Fruit fly (Drosophila melanogaster) whole organism, prepupa: ENCODE results near the gene CG10560.

Source experiments
- Blimp-1 ChIP-seq: fragments of 200-800 bp; sonication (Bioruptor generic); optimal IDR thresholded peaks from 3 replicates; lab custom pipeline; 2017; ENCODE audit warnings: missing biosample characterization, missing genetic modification characterization, mild to moderate bottlenecking, moderate library complexity, missing genetic modification reagents
- CG10669 ChIP-seq: fragments of 200-800 bp; sonication (Bioruptor generic); optimal IDR thresholded peaks from 3 replicates; lab custom pipeline; 2018; ENCODE audit warnings: missing biosample characterization, mild to moderate bottlenecking, missing genetic modification characterization, moderate library complexity
- CG11902 ChIP-seq: fragments of 200-800 bp; sonication (Bioruptor generic); optimal IDR thresholded peaks from 3 replicates; lab custom pipeline; 2016; ENCODE audit warnings: missing biosample characterization, missing genetic modification characterization
- CG15336 ChIP-seq: fragments of 200-800 bp; sonication (Bioruptor generic); IDR thresholded peaks from 2 replicates; pipeline ENCODE4 v1.3.6; 2022; ENCODE audit warnings: missing biosample characterization, missing genetic modification characterization
- CG1621 ChIP-seq: fragments of 200-800 bp; sonication (Bioruptor generic); optimal IDR thresholded peaks from 3 replicates; lab custom pipeline; 2018; ENCODE audit warnings: missing biosample characterization, mild to moderate bottlenecking, missing genetic modification characterization
- CG16779 ChIP-seq: fragments of 200-800 bp; sonication (Bioruptor generic); optimal IDR thresholded peaks from 3 replicates; lab custom pipeline; 2017; ENCODE audit warnings: missing biosample characterization, mild to moderate bottlenecking, missing genetic modification characterization
- CG31627 ChIP-seq: fragments of 200-800 bp; sonication (Bioruptor generic); optimal IDR thresholded peaks from 3 replicates; lab custom pipeline; 2016; ENCODE audit warnings: missing biosample characterization, missing genetic modification characterization
- CG32006 ChIP-seq: fragments of 200-800 bp; sonication (Bioruptor generic); optimal IDR thresholded peaks from 3 replicates; lab custom pipeline; 2017; ENCODE audit warnings: missing biosample characterization, mild to moderate bottlenecking, missing genetic modification characterization
- CG34406 ChIP-seq: fragments of 200-800 bp; sonication (Bioruptor generic); optimal IDR thresholded peaks from 3 replicates; lab custom pipeline; 2016; ENCODE audit warnings: missing biosample characterization, missing genetic modification characterization
- CG3919 ChIP-seq: fragments of 200-800 bp; sonication (Bioruptor generic); optimal IDR thresholded peaks from 3 replicates; lab custom pipeline; 2016; ENCODE audit warnings: missing biosample characterization, missing genetic modification characterization
- CG4318 ChIP-seq: fragments of 200-800 bp; sonication (Bioruptor generic); optimal IDR thresholded peaks from 3 replicates; lab custom pipeline; 2017; ENCODE audit warnings: missing biosample characterization, mild to moderate bottlenecking, missing genetic modification characterization
- CG6163 ChIP-seq: fragments of 200-800 bp; sonication (Bioruptor generic); IDR thresholded peaks from 3 replicates; pipeline ENCODE4 v1.3.6; 2022; ENCODE audit warnings: missing biosample characterization, missing genetic modification characterization
- CG6792 ChIP-seq: fragments of 200-800 bp; sonication (Bioruptor generic); optimal IDR thresholded peaks from 3 replicates; lab custom pipeline; 2016; ENCODE audit warnings: missing biosample characterization, missing genetic modification characterization
- CG6808 ChIP-seq: fragments of 200-800 bp; sonication (Bioruptor generic); optimal IDR thresholded peaks from 3 replicates; lab custom pipeline; 2017; ENCODE audit warnings: missing biosample characterization, missing genetic modification characterization, mild to moderate bottlenecking, moderate library complexity, missing genetic modification reagents
- CG6854 ChIP-seq: fragments of 200-800 bp; sonication (Bioruptor generic); optimal IDR thresholded peaks from 2 replicates; lab custom pipeline; 2017; ENCODE audit warnings: missing biosample characterization, mild to moderate bottlenecking, missing genetic modification characterization
- CG8119 ChIP-seq: fragments of 200-800 bp; sonication (Bioruptor generic); IDR thresholded peaks from 3 replicates; pipeline ENCODE4 v1.3.6; 2022; ENCODE audit warnings: missing biosample characterization, missing genetic modification characterization
- CG8319 ChIP-seq: fragments of 200-800 bp; sonication (Bioruptor generic); optimal IDR thresholded peaks from 3 replicates; lab custom pipeline; 2016; ENCODE audit warnings: missing biosample characterization, missing genetic modification characterization
- CG9139 ChIP-seq: fragments of 200-800 bp; sonication (Bioruptor generic); optimal IDR thresholded peaks from 3 replicates; lab custom pipeline; 2017; ENCODE audit warnings: missing biosample characterization, mild to moderate bottlenecking, missing genetic modification characterization
- Eip75B ChIP-seq: fragments of 200-800 bp; sonication (Bioruptor generic); optimal IDR thresholded peaks from 3 replicates; lab custom pipeline; 2016; ENCODE audit warnings: missing biosample characterization, missing genetic modification characterization
- Eip78C ChIP-seq: fragments of 200-800 bp; sonication (Bioruptor generic); peaks from one replicate; lab custom pipeline; 2016; ENCODE audit warnings: missing biosample characterization, missing genetic modification characterization
- Ets96B ChIP-seq: fragments of 200-800 bp; optimal IDR thresholded peaks from 2 replicates; lab custom pipeline; 2019; ENCODE audit warnings: missing biosample characterization, mild to moderate bottlenecking, missing genetic modification characterization, moderate library complexity
- Gug ChIP-seq: fragments of 200-800 bp; sonication (Bioruptor generic); IDR thresholded peaks from 2 replicates; pipeline ENCODE4 v1.3.6; 2022; ENCODE audit warnings: missing biosample characterization, missing genetic modification characterization
- Hr4 ChIP-seq: fragments of 200-800 bp; sonication (Bioruptor generic); optimal IDR thresholded peaks from 3 replicates; lab custom pipeline; 2016; ENCODE audit warnings: missing biosample characterization, missing genetic modification characterization
- Met ChIP-seq: fragments of 200-800 bp; sonication (Bioruptor generic); optimal IDR thresholded peaks from 3 replicates; lab custom pipeline; 2016; ENCODE audit warnings: missing biosample characterization, missing genetic modification characterization
- OdsH ChIP-seq: fragments of 200-800 bp; sonication (Bioruptor generic); optimal IDR thresholded peaks from 3 replicates; lab custom pipeline; 2016; ENCODE audit warnings: missing biosample characterization, missing genetic modification characterization
- Smox ChIP-seq: fragments of 200-800 bp; sonication (Bioruptor generic); optimal IDR thresholded peaks from 3 replicates; lab custom pipeline; 2016; ENCODE audit warnings: missing biosample characterization, missing genetic modification characterization
- Sox102F ChIP-seq: fragments of 200-800 bp; sonication (Bioruptor generic); optimal IDR thresholded peaks from 2 replicates; lab custom pipeline; 2016; ENCODE audit warnings: missing biosample characterization, mild to moderate bottlenecking, missing genetic modification characterization
- Sox14 ChIP-seq: fragments of 200-800 bp; sonication (Bioruptor generic); optimal IDR thresholded peaks from 3 replicates; lab custom pipeline; 2016; ENCODE audit warnings: missing biosample characterization, missing genetic modification characterization
- Sox15 ChIP-seq: fragments of 200-800 bp; sonication (Bioruptor generic); optimal IDR thresholded peaks from 3 replicates; lab custom pipeline; 2016; ENCODE audit warnings: missing biosample characterization, missing genetic modification characterization
- acj6 ChIP-seq: fragments of 200-800 bp; sonication (Bioruptor generic); optimal IDR thresholded peaks from 3 replicates; lab custom pipeline; 2016; ENCODE audit warnings: missing biosample characterization, missing genetic modification characterization
- cyc ChIP-seq: fragments of 200-800 bp; sonication (Bioruptor generic); optimal IDR thresholded peaks from 3 replicates; lab custom pipeline; 2016; ENCODE audit warnings: missing biosample characterization, missing genetic modification characterization
- dac ChIP-seq: fragments of 200-800 bp; sonication (Bioruptor generic); optimal IDR thresholded peaks from 2 replicates; lab custom pipeline; 2017; ENCODE audit warnings: missing biosample characterization, mild to moderate bottlenecking, missing genetic modification characterization
- eg ChIP-seq: fragments of 200-800 bp; sonication (Bioruptor generic); IDR thresholded peaks from 3 replicates; pipeline ENCODE4 v1.3.6; 2022; ENCODE audit warnings: missing biosample characterization, missing genetic modification characterization
- esn ChIP-seq: fragments of 200-800 bp; sonication (Bioruptor generic); optimal IDR thresholded peaks from 2 replicates; lab custom pipeline; 2016; ENCODE audit warnings: missing biosample characterization, mild to moderate bottlenecking, missing genetic modification characterization, moderate library complexity
- fd59A ChIP-seq: fragments of 200-800 bp; sonication (Bioruptor generic); optimal IDR thresholded peaks from 2 replicates; lab custom pipeline; 2017; ENCODE audit warnings: missing biosample characterization, mild to moderate bottlenecking, missing genetic modification characterization, missing genetic modification reagents
- fd85E ChIP-seq: fragments of 200-800 bp; sonication (Bioruptor generic); optimal IDR thresholded peaks from 3 replicates; lab custom pipeline; 2016; ENCODE audit warnings: missing biosample characterization, missing genetic modification characterization
- fkh ChIP-seq: fragments of 200-800 bp; sonication (Bioruptor generic); optimal IDR thresholded peaks from 3 replicates; lab custom pipeline; 2017; ENCODE audit warnings: missing biosample characterization, mild to moderate bottlenecking, missing genetic modification characterization, moderate library complexity
- lz ChIP-seq: fragments of 200-800 bp; sonication (Bioruptor generic); optimal IDR thresholded peaks from 3 replicates; lab custom pipeline; 2016; ENCODE audit warnings: missing biosample characterization, missing genetic modification characterization
- net ChIP-seq: fragments of 200-800 bp; sonication (Bioruptor generic); optimal IDR thresholded peaks from 3 replicates; lab custom pipeline; 2016; ENCODE audit warnings: missing biosample characterization, missing genetic modification characterization
- pdm3 ChIP-seq: fragments of 200-800 bp; sonication (Bioruptor generic); optimal IDR thresholded peaks from 3 replicates; lab custom pipeline; 2016; ENCODE audit warnings: missing biosample characterization, missing genetic modification characterization
- ss ChIP-seq, 2 experiments: fragments of 200-800 bp; sonication (Bioruptor generic); optimal IDR thresholded peaks; 2 replicates in 1 of 2; 3 replicates in 1 of 2; lab custom pipeline; 2017 to 2018; ENCODE audit warnings: mild to moderate bottlenecking in 2 of 2, missing biosample characterization in 2 of 2, missing genetic modification characterization in 2 of 2, moderate library complexity in 1 of 2
- svp ChIP-seq: fragments of 200-800 bp; sonication (Bioruptor generic); peaks from one replicate; lab custom pipeline; 2016; ENCODE audit warnings: missing biosample characterization, missing genetic modification characterization
- topi ChIP-seq: fragments of 200-800 bp; sonication (Bioruptor generic); optimal IDR thresholded peaks from 3 replicates; lab custom pipeline; 2016; ENCODE audit warnings: missing biosample characterization, missing genetic modification characterization
- vri ChIP-seq: fragments of 200-800 bp; sonication (Bioruptor generic); optimal IDR thresholded peaks from 3 replicates; lab custom pipeline; 2016; ENCODE audit warnings: missing biosample characterization, mild to moderate bottlenecking, missing genetic modification characterization

Gene CG10560

dm6 chr3R:25287128-25287527, 32.8 kb downstream of the CG10560 start, which contains the start of gene CG13658:
TSS of gene CG13658 (plus strand) at chr3R:25287474.
- TF ChIP-seq CG34406 (GFP tag; lab: Kevin White, UChicago) (no peak), Sox15 (GFP tag; lab: Kevin White, UChicago) (no peak), CG8119 (GFP tag; lab: Robert Waterston, UW) (no peak), Sox102F (GFP tag; lab: Kevin White, UChicago) (no peak), Blimp-1 (no peak), esn (GFP tag; lab: Kevin White, UChicago) (no peak), CG6854 (GFP tag; lab: Kevin White, UChicago) (no peak), CG16779 (tag; lab: Kevin White, UChicago) (no peak)

DNA sequence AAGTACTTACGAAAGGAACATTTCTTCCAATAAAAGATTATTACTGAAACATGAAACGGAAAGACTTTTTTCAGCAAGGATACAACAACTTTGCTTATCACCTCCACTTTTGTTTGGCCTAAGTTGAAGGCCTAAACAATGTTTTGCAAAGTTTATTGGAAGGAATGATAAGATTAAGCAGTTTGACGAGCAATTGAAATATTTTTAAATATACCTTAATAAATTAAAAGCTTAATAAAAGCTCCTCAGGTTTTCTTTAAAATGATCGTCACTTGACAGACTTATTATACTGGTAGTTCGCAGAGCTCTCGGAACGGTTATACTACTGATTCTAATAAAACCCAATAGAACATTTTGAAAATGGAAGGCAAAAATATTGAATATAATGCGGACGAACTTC, 34.7 kb downstream of the CG10560 start, which contains the start of gene CG31104:
CG31104 (plus strand) TSS at position 301 of the 400 bp plus-strand sequence.
- TF ChIP-seq CG8119 (GFP tag; lab: Robert Waterston, UW): no peak
- TF ChIP-seq Sox102F (GFP tag; lab: Kevin White, UChicago): no peak
- no peak for TF ChIP-seq Ets96B (tag; lab: Kevin White, UChicago)
- TF ChIP-seq topi: no peak
- no peak for TF ChIP-seq fd59A
- no peak for TF ChIP-seq Eip78C (GFP tag; lab: Kevin White, UChicago)
- TF ChIP-seq CG10669: no peak
- TF ChIP-seq CG16779 (tag; lab: Kevin White, UChicago): no peak
- no peak for TF ChIP-seq fd85E (GFP tag; lab: Kevin White, UChicago)
- TF ChIP-seq OdsH (GFP tag; lab: Kevin White, UChicago): no peak
- TF ChIP-seq pdm3 (GFP tag; lab: Kevin White, UChicago): no peak
- TF ChIP-seq CG15336 (GFP tag; lab: Robert Waterston, UW): no peak
- TF ChIP-seq CG11902: no peak
- TF ChIP-seq Gug: no peak
- no peak for TF ChIP-seq net (GFP tag; lab: Kevin White, UChicago)
- TF ChIP-seq fkh (GFP tag; lab: Kevin White, UChicago): no peak
- no peak for TF ChIP-seq CG1621
- no peak for TF ChIP-seq CG6792 (GFP tag; lab: Kevin White, UChicago)
- TF ChIP-seq CG6808: no peak
- TF ChIP-seq Eip75B (GFP tag; lab: Kevin White, UChicago): no peak

dm6 chr3R:25283209-25283670, 36.7 kb downstream of the CG10560 start, which contains the start of gene CG31300:
TSS of gene CG31300 (plus strand) at chr3R:25283620.
- no peak for TF ChIP-seq CG4318 (GFP tag; lab: Kevin White, UChicago)
- TF ChIP-seq CG9139 (GFP tag; lab: Kevin White, UChicago): no peak
- no peak for TF ChIP-seq dac (GFP tag; lab: Kevin White, UChicago)
- TF ChIP-seq Smox: no peak
- no peak for TF ChIP-seq esn (GFP tag; lab: Kevin White, UChicago)
- TF ChIP-seq CG8319 (GFP tag; lab: Kevin White, UChicago): no peak
- no peak for TF ChIP-seq net (GFP tag; lab: Kevin White, UChicago)
- no peak for TF ChIP-seq fd59A
- no peak for TF ChIP-seq CG6854 (GFP tag; lab: Kevin White, UChicago)
- no peak for TF ChIP-seq acj6
- TF ChIP-seq CG34406 (GFP tag; lab: Kevin White, UChicago): no peak
- TF ChIP-seq Eip75B (GFP tag; lab: Kevin White, UChicago): no peak
- TF ChIP-seq CG32006 (GFP tag; lab: Kevin White, UChicago): no peak
- no peak for TF ChIP-seq Sox102F (GFP tag; lab: Kevin White, UChicago)

- TF ChIP-seq Sox15 (GFP tag; lab: Kevin White, UChicago) (no peak), CG8319 (GFP tag; lab: Kevin White, UChicago) (no peak), CG6808 (no peak), vri (GFP tag; lab: Kevin White, UChicago) (peak; percentile 46), CG3919 (GFP tag; lab: Kevin White, UChicago) (no peak), eg (GFP tag; lab: Robert Waterston, UW) (no peak), Blimp-1 (no peak), Hr4 (GFP tag; lab: Kevin White, UChicago) (no peak), Met (GFP tag; lab: Kevin White, UChicago) (no peak), svp (GFP tag; lab: Kevin White, UChicago) (peak; percentile 46), fkh (GFP tag; lab: Kevin White, UChicago) (peak; percentile 90), Sox14 (GFP tag; lab: Kevin White, UChicago) (no peak), CG6163 (GFP tag; lab: Robert Waterston, UW) (no peak), topi (no peak), Sox102F (GFP tag; lab: Kevin White, UChicago) (peak; percentile 23), Eip75B (GFP tag; lab: Kevin White, UChicago) (no peak), dac (GFP tag; lab: Kevin White, UChicago) (no peak), CG15336 (GFP tag; lab: Robert Waterston, UW) (no peak), lz (no peak), CG31627 (GFP tag; lab: Kevin White, UChicago) (no peak), cyc (GFP tag; lab: Kevin White, UChicago) (no peak), ss (GFP tag; optimal IDR thresholded peaks at IDR 0.05; lab: Kevin White, UChicago) (no peak)
These were observed 38.7 kb downstream of the CG10560 start, which contains the start of gene CG11892 for dm6 chr3R:25281165-25281564. TSS of gene CG11892 (plus strand) at chr3R:25281548.
